Worm (Caenorhabditis elegans) whole organism, L3 larva: ENCODE measurements around the gene F42A10.7.

Experiments
- ZK546.5 ChIP-seq: sonication (generic microtip); optimal IDR thresholded peaks from 2 replicates; lab custom pipeline; 2017; ENCODE audit warnings: missing biosample characterization, missing genetic modification characterization
- hmg-11 ChIP-seq: sonication (generic microtip); optimal IDR thresholded peaks from 2 replicates; lab custom pipeline; 2016; ENCODE audit warnings: missing genetic modification characterization, missing compliant biosample characterization
- snpc-4 ChIP-seq: fragments of 150-350 bp; optimal IDR thresholded peaks from 2 replicates; lab custom pipeline; 2014; ENCODE audit warnings: missing biosample characterization, missing genetic modification characterization
- unc-62 ChIP-seq: fragments of 150-350 bp; sonication (generic microtip); optimal IDR thresholded peaks from 4 replicates; lab custom pipeline; 2014; ENCODE audit warnings: missing biosample characterization, missing genetic modification reagents, missing genetic modification characterization

- no peak for TF ChIP-seq unc-62 (GFP tag; lab: Kevin White, UChicago)
- no peak for TF ChIP-seq snpc-4
- no peak for TF ChIP-seq hmg-11 (tag; lab: Kevin White, UChicago)
- no peak for TF ChIP-seq ZK546.5 (tag; lab: Kevin White, UChicago)
Measured at ce11 chrIII:6202440-6202839, 24.0 kb upstream of the F42A10.7 start.
